Worm (Caenorhabditis elegans): ENCODE data around the gene clec-38.

DNA sequence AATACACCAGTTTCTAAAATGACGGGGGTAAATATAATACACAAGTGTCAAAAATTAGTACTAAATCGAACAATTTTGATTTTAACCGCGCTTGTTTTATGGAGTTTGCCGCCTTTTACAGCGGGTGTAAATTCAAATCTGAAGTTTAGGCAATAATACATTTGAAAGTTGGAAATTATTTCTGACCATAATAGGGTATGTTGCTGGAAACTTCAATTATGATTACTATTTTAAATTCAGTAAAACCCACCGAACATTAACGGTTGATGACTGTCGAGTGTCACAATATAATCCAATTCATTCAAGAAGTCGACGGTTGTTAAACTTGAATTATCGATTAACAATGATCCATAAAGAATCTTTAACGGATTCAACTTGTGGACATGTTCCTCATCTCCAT, 21.6 kb downstream of the clec-38 start:
- no peak for TF ChIP-seq nhr-237 (tag; optimal IDR thresholded peaks at IDR 0.05)
- TF ChIP-seq egl-27 (tag; optimal IDR thresholded peaks at IDR 0.05) = no peak
- TF ChIP-seq ztf-11 (tag; optimal IDR thresholded peaks at IDR 0.05) = no peak
- no peak for TF ChIP-seq nhr-77 (tag; optimal IDR thresholded peaks at IDR 0.05)
- no peak for TF ChIP-seq skn-1 (tag; optimal IDR thresholded peaks at IDR 0.05)
